Fruit fly (Drosophila melanogaster) whole organism, embryonic: ENCODE measurements around the gene sad.

ENCODE experiments used
- Ada2b ChIP-seq: fragments of 200-800 bp; sonication (Bioruptor generic); IDR thresholded peaks from 2 replicates; pipeline ENCODE4 v1.3.6; 2022; ENCODE audit warnings: missing biosample characterization, missing genetic modification characterization
- BtbVII ChIP-seq: fragments of 200-800 bp; sonication (Bioruptor generic); optimal IDR thresholded peaks from 3 replicates; lab custom pipeline; 2017; ENCODE audit warnings: missing biosample characterization, mild to moderate bottlenecking, missing genetic modification characterization
- CG10654 ChIP-seq: fragments of 200-800 bp; sonication (Bioruptor generic); optimal IDR thresholded peaks from 2 replicates; lab custom pipeline; 2016; ENCODE audit warnings: missing biosample characterization, missing genetic modification characterization
- CG10959 ChIP-seq: fragments of 200-800 bp; sonication (Bioruptor generic); IDR thresholded peaks from 2 replicates; pipeline ENCODE4 v1.3.6; 2022; ENCODE audit warnings: missing biosample characterization, missing genetic modification characterization
- CG11504 ChIP-seq: fragments of 200-800 bp; sonication (Bioruptor generic); optimal IDR thresholded peaks from 3 replicates; lab custom pipeline; 2019; ENCODE audit warnings: missing biosample characterization, mild to moderate bottlenecking, missing genetic modification characterization, moderate library complexity
- CG12155 ChIP-seq: fragments of 200-800 bp; sonication (Bioruptor generic); optimal IDR thresholded peaks from 3 replicates; lab custom pipeline; 2016; ENCODE audit warnings: missing biosample characterization, missing genetic modification characterization
- CG13123 ChIP-seq: fragments of 200-800 bp; sonication (Bioruptor generic); optimal IDR thresholded peaks from 2 replicates; lab custom pipeline; 2016; ENCODE audit warnings: missing biosample characterization, missing genetic modification characterization
- CG14710 ChIP-seq: fragments of 200-800 bp; sonication (Bioruptor generic); optimal IDR thresholded peaks from 3 replicates; lab custom pipeline; 2019; ENCODE audit warnings: missing biosample characterization, mild to moderate bottlenecking, missing genetic modification characterization, moderate library complexity
- CG1647 ChIP-seq: fragments of 200-800 bp; sonication (Bioruptor generic); optimal IDR thresholded peaks from 3 replicates; lab custom pipeline; 2016; ENCODE audit warnings: missing biosample characterization, missing genetic modification characterization
- CG18476 ChIP-seq: fragments of 200-800 bp; sonication (Bioruptor generic); optimal IDR thresholded peaks from 2 replicates; lab custom pipeline; 2016; ENCODE audit warnings: missing biosample characterization, mild to moderate bottlenecking, missing genetic modification characterization
- CG42726 ChIP-seq: fragments of 200-800 bp; sonication (Bioruptor generic); IDR thresholded peaks from 2 replicates; pipeline ENCODE4 v1.3.6; 2022; ENCODE audit warnings: missing biosample characterization, missing genetic modification characterization; ENCODE audit not compliant: partially characterized antibody
- CG4617 ChIP-seq: fragments of 200-800 bp; sonication (Bioruptor generic); optimal IDR thresholded peaks from 3 replicates; lab custom pipeline; 2016; ENCODE audit warnings: missing biosample characterization, missing genetic modification characterization, borderline replicate concordance
- CG9437 ChIP-seq: fragments of 200-800 bp; sonication (Bioruptor generic); optimal IDR thresholded peaks from 2 replicates; lab custom pipeline; 2018; ENCODE audit warnings: missing biosample characterization, mild to moderate bottlenecking, missing genetic modification characterization
- CG9797 ChIP-seq: fragments of 200-800 bp; sonication (Bioruptor generic); optimal IDR thresholded peaks from 3 replicates; lab custom pipeline; 2018; ENCODE audit warnings: missing biosample characterization, mild to moderate bottlenecking, missing genetic modification characterization
- CG9817 ChIP-seq: fragments of 200-800 bp; sonication (Bioruptor generic); optimal IDR thresholded peaks from 2 replicates; lab custom pipeline; 2018; ENCODE audit warnings: missing biosample characterization, mild to moderate bottlenecking, missing genetic modification characterization, moderate library complexity
- CHES-1-like ChIP-seq: fragments of 200-800 bp; sonication (Bioruptor generic); optimal IDR thresholded peaks from 2 replicates; lab custom pipeline; 2016; ENCODE audit warnings: missing biosample characterization, missing genetic modification characterization
- Chrac-16 ChIP-seq: fragments of 200-800 bp; sonication (Bioruptor generic); optimal IDR thresholded peaks from 3 replicates; lab custom pipeline; 2016; ENCODE audit warnings: missing biosample characterization, missing genetic modification characterization
- Doc3 ChIP-seq: fragments of 200-800 bp; sonication (Bioruptor generic); IDR thresholded peaks from 3 replicates; pipeline ENCODE4 v1.3.6; 2022; ENCODE audit warnings: missing biosample characterization, missing genetic modification characterization; ENCODE audit not compliant: partially characterized antibody
- H15 ChIP-seq: fragments of 200-800 bp; sonication (Bioruptor generic); IDR thresholded peaks from 3 replicates; pipeline ENCODE4 v1.3.6; 2022; ENCODE audit warnings: missing biosample characterization, missing genetic modification characterization
- HmgD ChIP-seq: fragments of 200-800 bp; sonication (Bioruptor generic); optimal IDR thresholded peaks from 3 replicates; lab custom pipeline; 2016; ENCODE audit warnings: missing biosample characterization, missing genetic modification characterization
- HmgZ ChIP-seq: fragments of 200-800 bp; sonication (Bioruptor generic); optimal IDR thresholded peaks from 2 replicates; lab custom pipeline; 2018; ENCODE audit warnings: missing biosample characterization, mild to moderate bottlenecking, missing genetic modification characterization
- Hr39 ChIP-seq: fragments of >200 bp; optimal IDR thresholded peaks from 2 replicates; lab custom pipeline; 2017
- Mad ChIP-seq: fragments of 200-800 bp; sonication (Bioruptor generic); optimal IDR thresholded peaks from 2 replicates; lab custom pipeline; 2016; ENCODE audit warnings: missing biosample characterization, missing genetic modification characterization
- Spps ChIP-seq: fragments of 200-800 bp; sonication (Bioruptor generic); optimal IDR thresholded peaks from 2 replicates; lab custom pipeline; 2018; ENCODE audit warnings: missing biosample characterization, mild to moderate bottlenecking, missing genetic modification characterization
- Taf1 ChIP-seq: fragments of 200-800 bp; sonication (Bioruptor generic); IDR thresholded peaks from 2 replicates; pipeline ENCODE4 v1.3.6; 2022; ENCODE audit warnings: missing biosample characterization, missing genetic modification characterization
- Trl ChIP-seq, 3 experiments: fragments of >200 bp in 2 of 3; fragments of 200-800 bp in 1 of 3; sonication (Bioruptor generic) in 1 of 3; optimal IDR thresholded peaks; 2 replicates in 1 of 3; 3 replicates in 2 of 3; lab custom pipeline; 2016 to 2017; ENCODE audit warnings: missing biosample characterization in 1 of 3, missing genetic modification characterization in 1 of 3
- ash1 ChIP-seq: fragments of 200-800 bp; sonication (Bioruptor generic); optimal IDR thresholded peaks from 2 replicates; lab custom pipeline; 2018; ENCODE audit warnings: missing biosample characterization, mild to moderate bottlenecking, missing genetic modification characterization
- bigmax ChIP-seq: fragments of 200-800 bp; sonication (Bioruptor generic); optimal IDR thresholded peaks from 2 replicates; lab custom pipeline; 2018; ENCODE audit warnings: missing biosample characterization, mild to moderate bottlenecking, missing genetic modification characterization
- cato ChIP-seq: fragments of 200-800 bp; sonication (Bioruptor generic); optimal IDR thresholded peaks from 2 replicates; lab custom pipeline; 2016; ENCODE audit warnings: missing biosample characterization, missing genetic modification characterization, borderline replicate concordance
- corto ChIP-seq: fragments of 200-800 bp; sonication (Bioruptor generic); optimal IDR thresholded peaks from 2 replicates; lab custom pipeline; 2016; ENCODE audit warnings: missing biosample characterization, mild to moderate bottlenecking, missing genetic modification characterization, moderate library complexity
- crol ChIP-seq: fragments of 200-800 bp; sonication (Bioruptor generic); IDR thresholded peaks from 2 replicates; pipeline ENCODE4 v1.3.6; 2022; ENCODE audit warnings: missing biosample characterization, missing genetic modification characterization
- danr ChIP-seq: fragments of 200-800 bp; sonication (Bioruptor generic); IDR thresholded peaks from 2 replicates; pipeline ENCODE4 v1.3.6; 2022; ENCODE audit warnings: missing biosample characterization, missing genetic modification characterization
- dmrt11E ChIP-seq: fragments of 200-800 bp; sonication (Bioruptor generic); optimal IDR thresholded peaks from 3 replicates; lab custom pipeline; 2018; ENCODE audit warnings: missing biosample characterization, mild to moderate bottlenecking, missing genetic modification characterization, moderate library complexity
- dpn ChIP-seq, 2 experiments: fragments of 200-800 bp; sonication (Bioruptor generic); optimal IDR thresholded peaks; 3 replicates each; lab custom pipeline; 2016; ENCODE audit warnings: missing biosample characterization in 2 of 2, missing genetic modification characterization in 2 of 2
- fd96Cb ChIP-seq: fragments of 200-800 bp; sonication (Bioruptor generic); optimal IDR thresholded peaks from 2 replicates; lab custom pipeline; 2018; ENCODE audit warnings: missing biosample characterization, mild to moderate bottlenecking, missing genetic modification characterization, moderate library complexity
- fu2 ChIP-seq: fragments of 200-800 bp; sonication (Bioruptor generic); optimal IDR thresholded peaks from 2 replicates; lab custom pipeline; 2016; ENCODE audit warnings: missing biosample characterization, missing genetic modification characterization
- gfzf ChIP-seq: fragments of 200-800 bp; sonication (Bioruptor generic); optimal IDR thresholded peaks from 2 replicates; lab custom pipeline; 2016; ENCODE audit warnings: missing biosample characterization, mild to moderate bottlenecking, missing genetic modification characterization, moderate library complexity
- grn ChIP-seq: fragments of 200-800 bp; sonication (Bioruptor generic); optimal IDR thresholded peaks from 3 replicates; lab custom pipeline; 2017; ENCODE audit warnings: missing biosample characterization, missing genetic modification characterization
- gsb-n ChIP-seq: fragments of 200-800 bp; sonication (Bioruptor generic); optimal IDR thresholded peaks from 3 replicates; lab custom pipeline; 2018; ENCODE audit warnings: missing biosample characterization, mild to moderate bottlenecking, missing genetic modification characterization
- hb ChIP-seq: fragments of 200-800 bp; sonication (Bioruptor generic); IDR thresholded peaks from 3 replicates; pipeline ENCODE4 v1.3.6; 2022; ENCODE audit warnings: missing biosample characterization, missing genetic modification characterization; ENCODE audit not compliant: partially characterized antibody
- jing ChIP-seq: fragments of 200-800 bp; sonication (Bioruptor generic); optimal IDR thresholded peaks from 2 replicates; lab custom pipeline; 2018; ENCODE audit warnings: missing biosample characterization, mild to moderate bottlenecking, missing genetic modification characterization
- luna ChIP-seq: fragments of 200-800 bp; sonication (Bioruptor generic); optimal IDR thresholded peaks from 2 replicates; lab custom pipeline; 2016; ENCODE audit warnings: missing biosample characterization, missing genetic modification characterization
- ranshi ChIP-seq: fragments of 200-800 bp; sonication (Bioruptor generic); IDR thresholded peaks from 2 replicates; pipeline ENCODE4 v1.3.6; 2022; ENCODE audit warnings: missing biosample characterization, missing genetic modification characterization
- sens ChIP-seq: fragments of 200-800 bp; sonication (Bioruptor generic); peaks from one replicate; lab custom pipeline; 2016; ENCODE audit warnings: missing biosample characterization, missing genetic modification characterization
- sim ChIP-seq: fragments of 200-800 bp; sonication (Bioruptor generic); IDR thresholded peaks from 2 replicates; pipeline ENCODE4 v1.3.6; 2022; ENCODE audit warnings: missing biosample characterization, missing genetic modification characterization
- sqz ChIP-seq: fragments of 200-800 bp; sonication (Bioruptor generic); optimal IDR thresholded peaks from 3 replicates; lab custom pipeline; 2018; ENCODE audit warnings: missing biosample characterization, mild to moderate bottlenecking, missing genetic modification characterization
- tin ChIP-seq: fragments of 200-800 bp; sonication (Bioruptor generic); optimal IDR thresholded peaks from 3 replicates; lab custom pipeline; 2016; ENCODE audit warnings: missing biosample characterization, missing genetic modification characterization
- wdn ChIP-seq: fragments of 200-800 bp; sonication (Bioruptor generic); IDR thresholded peaks from 2 replicates; pipeline ENCODE4 v1.3.6; 2022; ENCODE audit warnings: missing biosample characterization, missing genetic modification characterization
- z ChIP-seq: fragments of 200-800 bp; sonication (Bioruptor generic); IDR thresholded peaks from 3 replicates; pipeline ENCODE4 v1.3.6; 2022; ENCODE audit warnings: missing biosample characterization, missing genetic modification characterization

Gene sad

dm6 chr3R:11849378-11850249, 27.4 kb upstream of the sad start (continued):
- TF ChIP-seq hb, result no peak
- TF ChIP-seq CG14710 (tag; lab: Kevin White, UChicago), result peak; percentile 90
- TF ChIP-seq HmgZ, result peak; percentile 55
- TF ChIP-seq sim, result peak; percentile 89
- peak; percentile 73 for TF ChIP-seq CG9437 (GFP tag; lab: Kevin White, UChicago)
- TF ChIP-seq CG9817 (tag; lab: Kevin White, UChicago), result peak; percentile 66
- peak; percentile 58 for TF ChIP-seq CG12155 (GFP tag; lab: Kevin White, UChicago)
- TF ChIP-seq Trl (optimal IDR thresholded peaks at IDR 0.05; lab: Kevin White, UChicago), result no peak
- peak; percentile 92 for TF ChIP-seq Trl (GFP tag; optimal IDR thresholded peaks at IDR 0.05; lab: Kevin White, UChicago)
- TF ChIP-seq gfzf, result peak; percentile 3
- TF ChIP-seq CG18476 (GFP tag; lab: Kevin White, UChicago), result peak; percentile 83
- peak; percentile 31 for TF ChIP-seq grn (GFP tag; lab: Kevin White, UChicago)
- TF ChIP-seq BtbVII (GFP tag; lab: Kevin White, UChicago), result peak; percentile 37
- TF ChIP-seq Chrac-16 (GFP tag; lab: Kevin White, UChicago), result peak; percentile 77
- TF ChIP-seq Taf1, result no peak; the same call in 1 of the 2 replicates
- no peak for TF ChIP-seq wdn
- TF ChIP-seq CG42726 (GFP tag; lab: Robert Waterston, UW), result no peak
- peak; percentile 76 for TF ChIP-seq cato (GFP tag; lab: Kevin White, UChicago)
- TF ChIP-seq tin (GFP tag; lab: Kevin White, UChicago), result peak; percentile 92
- TF ChIP-seq fu2 (GFP tag; lab: Kevin White, UChicago), result peak; percentile 39
- TF ChIP-seq Hr39, result no peak
- peak; percentile 92 for TF ChIP-seq CG11504 (tag; lab: Kevin White, UChicago)
- peak; percentile 70 for TF ChIP-seq HmgD
- peak; percentile 70 for TF ChIP-seq sqz
- peak; percentile 96 for TF ChIP-seq crol
- TF ChIP-seq CG13123 (GFP tag; lab: Kevin White, UChicago), result peak; percentile 88
- peak; percentile 96 for TF ChIP-seq fd96Cb
- peak; percentile 12 for TF ChIP-seq bigmax (GFP tag; lab: Kevin White, UChicago)
- peak; percentile 91 for TF ChIP-seq jing (GFP tag; lab: Kevin White, UChicago)
- TF ChIP-seq CG9797 (GFP tag; lab: Kevin White, UChicago), result peak; percentile 27
- peak; percentile 85 for TF ChIP-seq dmrt11E
- peak; percentile 99 for TF ChIP-seq sens (GFP tag; lab: Kevin White, UChicago)
- TF ChIP-seq gsb-n, result peak; percentile 95
- peak; percentile 55 for TF ChIP-seq CHES-1-like (GFP tag; lab: Kevin White, UChicago)
- TF ChIP-seq corto (GFP tag; lab: Kevin White, UChicago), result no peak
- TF ChIP-seq luna (GFP tag; lab: Kevin White, UChicago), result no peak
- no peak for TF ChIP-seq Doc3 (GFP tag; lab: Robert Waterston, UW)
- peak; percentile 75 for TF ChIP-seq CG10959 (GFP tag; lab: Robert Waterston, UW)
- peak; percentile 77 for TF ChIP-seq Spps
- TF ChIP-seq CG4617 (GFP tag; lab: Kevin White, UChicago), result peak; percentile 74
- peak; percentile 94 for TF ChIP-seq CG10654 (GFP tag; lab: Kevin White, UChicago)
- peak; percentile 86 to 92 for TF ChIP-seq dpn (GFP tag; optimal IDR thresholded peaks at IDR 0.05; lab: Kevin White, UChicago)
- TF ChIP-seq z (GFP tag; lab: Robert Waterston, UW), result peak; percentile 64; the same call in 2 of the 3 replicates
- TF ChIP-seq Ada2b (GFP tag; lab: Robert Waterston, UW), result peak; percentile 75
- TF ChIP-seq CG1647 (GFP tag; lab: Kevin White, UChicago), result peak; percentile 89
- TF ChIP-seq Mad, result peak; percentile 84
- TF ChIP-seq H15 (GFP tag; lab: Robert Waterston, UW), result peak; percentile 89
- peak; percentile 83 for TF ChIP-seq danr (GFP tag; lab: Robert Waterston, UW)
- TF ChIP-seq ash1 (GFP tag; lab: Kevin White, UChicago), result no peak
- peak; percentile 90 for TF ChIP-seq ranshi (GFP tag; lab: Robert Waterston, UW)
